Fruit fly (Drosophila melanogaster): ENCODE results near the gene Miro.

Gene Miro

dm6 chr3R:24047998-24048511 lies 9.4 kb upstream of the Miro start, which contains the start of gene Rox8:
Gene Rox8 (minus strand): TSS chr3R:24048265.
- peak; percentile 15 for TF ChIP-seq CG1233 (GFP tag; optimal IDR thresholded peaks at IDR 0.05)
- TF ChIP-seq luna (GFP tag; optimal IDR thresholded peaks at IDR 0.05) = no peak
- no peak for TF ChIP-seq fd64A (GFP tag; optimal IDR thresholded peaks at IDR 0.05)
- TF ChIP-seq Mad (GFP tag; optimal IDR thresholded peaks at IDR 0.05) = peak; percentile 12
- TF ChIP-seq ftz-f1 (GFP tag; optimal IDR thresholded peaks at IDR 0.05) = peak; percentile 9
- 0 out of 2 replicates have a peak, but pooled peaks have one; percentile 9 for TF ChIP-seq GATAe (GFP tag; conservative IDR thresholded peaks at IDR 0.05)
- TF ChIP-seq CG7556 (GFP tag; optimal IDR thresholded peaks at IDR 0.05) = no peak
- TF ChIP-seq pfk (GFP tag; optimal IDR thresholded peaks at IDR 0.05) = peak; percentile 19
- peak; percentile 52; the same call in 1 of the 3 replicates for TF ChIP-seq CG34224 (GFP tag; IDR thresholded peaks at IDR 0.05; ENCODE audit: partially characterized antibody)
- TF ChIP-seq Hr3 (GFP tag; optimal IDR thresholded peaks at IDR 0.05) = peak; percentile 21
- TF ChIP-seq Mes4 (GFP tag; optimal IDR thresholded peaks at IDR 0.05) = peak; percentile 14
- peak; percentile 59 for TF ChIP-seq lab (GFP tag; optimal IDR thresholded peaks at IDR 0.05)
- no peak for TF ChIP-seq TFAM (GFP tag; optimal IDR thresholded peaks at IDR 0.05)
- TF ChIP-seq her (GFP tag; optimal IDR thresholded peaks at IDR 0.05) = peak; percentile 18
- no peak for TF ChIP-seq dmrt99B (tag; optimal IDR thresholded peaks at IDR 0.05)
- TF ChIP-seq Bteb2 (GFP tag; optimal IDR thresholded peaks at IDR 0.05) = no peak
- no peak for TF ChIP-seq CG5245 (GFP tag; optimal IDR thresholded peaks at IDR 0.05)
- peak; percentile 69 for TF ChIP-seq Sry-δ (GFP tag; optimal IDR thresholded peaks at IDR 0.05)
- peak; percentile 46 for TF ChIP-seq CG9437 (GFP tag; optimal IDR thresholded peaks at IDR 0.05)
- TF ChIP-seq CG17802 (tag; optimal IDR thresholded peaks at IDR 0.05) = no peak
- peak; percentile 46 for TF ChIP-seq Neu2 (GFP tag; optimal IDR thresholded peaks at IDR 0.05; ENCODE audit: borderline replicate concordance)
- TF ChIP-seq Camta (GFP tag; optimal IDR thresholded peaks at IDR 0.05) = no peak
- TF ChIP-seq zen (tag; optimal IDR thresholded peaks at IDR 0.05) = peak; percentile 67
- TF ChIP-seq CG6175 (GFP tag; IDR thresholded peaks at IDR 0.05) = no peak
- peak in 1 of 2 experiments; percentile 31 for TF ChIP-seq bsh (GFP tag; optimal IDR thresholded peaks at IDR 0.05)
- no peak for TF ChIP-seq Doc2 (GFP tag; IDR thresholded peaks at IDR 0.05)
- TF ChIP-seq pan (optimal IDR thresholded peaks at IDR 0.05) = no peak
- TF ChIP-seq pan (GFP tag; optimal IDR thresholded peaks at IDR 0.05 in 1 of 2, IDR thresholded peaks at IDR 0.05 in 1 of 2) = no peak
- TF ChIP-seq sens (GFP tag) = peak; percentile 93
- TF ChIP-seq CG1603 (tag; optimal IDR thresholded peaks at IDR 0.05) = peak; percentile 62
- TF ChIP-seq caup (GFP tag; optimal IDR thresholded peaks at IDR 0.05; ENCODE audit: severe bottlenecking) = peak; percentile 25
- TF ChIP-seq lbe (GFP tag; optimal IDR thresholded peaks at IDR 0.05) = no peak
- TF ChIP-seq CG4707 (GFP tag; optimal IDR thresholded peaks at IDR 0.05) = no peak
- no peak for TF ChIP-seq tx (GFP tag; optimal IDR thresholded peaks at IDR 0.05)
- TF ChIP-seq Mrtf (GFP tag; IDR thresholded peaks at IDR 0.05) = no peak
- TF ChIP-seq CG32772 (GFP tag; IDR thresholded peaks at IDR 0.05) = no peak
- no peak for TF ChIP-seq aop (GFP tag; IDR thresholded peaks at IDR 0.05)
- TF ChIP-seq dati (GFP tag; IDR thresholded peaks at IDR 0.05) = no peak
- 0 out of 2 replicates have a peak, but pooled peaks have one; percentile 30 for TF ChIP-seq NFAT (GFP tag; IDR thresholded peaks at IDR 0.05)
- peak; percentile 20 for TF ChIP-seq CG11723 (GFP tag; optimal IDR thresholded peaks at IDR 0.05)
- no peak for TF ChIP-seq Ssrp (tag; optimal IDR thresholded peaks at IDR 0.05)
- no peak for TF ChIP-seq Ada2b (GFP tag; IDR thresholded peaks at IDR 0.05)
- peak; percentile 29 for TF ChIP-seq CG8290 (GFP tag; optimal IDR thresholded peaks at IDR 0.05)
- peak; percentile 30 to 46 for TF ChIP-seq CG8290 (tag; optimal IDR thresholded peaks at IDR 0.05)
- no peak for TF ChIP-seq CG3407 (GFP tag; optimal IDR thresholded peaks at IDR 0.05)
- peak; percentile 71 for TF ChIP-seq Dref (GFP tag; IDR thresholded peaks at IDR 0.05)
- TF ChIP-seq cas (GFP tag; IDR thresholded peaks at IDR 0.05) = no peak
- no peak for TF ChIP-seq CG12071 (GFP tag; optimal IDR thresholded peaks at IDR 0.05)
- no peak for TF ChIP-seq CG3726 (GFP tag; IDR thresholded peaks at IDR 0.05)
- TF ChIP-seq trh (GFP tag; optimal IDR thresholded peaks at IDR 0.05) = no peak
- no peak for TF ChIP-seq Taf1 (GFP tag; IDR thresholded peaks at IDR 0.05)
- TF ChIP-seq wdn (GFP tag; IDR thresholded peaks at IDR 0.05) = no peak

Data from whole organism, embryonic.